Fruit fly (Drosophila melanogaster): ENCODE results near the gene Bdbt.

Gene Bdbt

DNA sequence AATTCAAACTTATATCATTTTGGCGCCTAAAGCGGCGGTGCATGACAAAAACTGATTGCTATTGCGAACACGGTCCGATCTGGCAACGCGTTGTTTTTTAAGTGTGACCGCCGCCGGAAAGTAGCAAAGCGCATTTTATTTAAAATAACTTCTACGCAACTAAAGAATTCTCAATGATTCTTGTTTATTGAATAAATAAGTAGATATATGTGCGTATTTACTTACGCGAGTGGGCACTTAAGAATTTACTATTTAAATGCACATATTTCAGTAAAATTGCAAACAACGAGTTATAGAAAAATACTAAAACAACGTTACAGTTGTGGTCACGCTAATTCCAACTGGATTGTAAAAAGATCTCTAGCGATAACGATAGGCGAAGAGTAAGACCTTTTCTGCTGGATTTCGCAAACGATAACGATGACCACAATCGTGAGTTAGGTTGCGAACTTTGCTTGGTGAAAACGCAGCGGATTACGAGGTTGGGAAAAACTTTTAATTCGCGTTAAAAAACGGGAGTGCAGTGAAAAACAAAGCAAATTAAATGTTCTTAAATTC, 37.4 kb upstream of the Bdbt start (continued):
- TF ChIP-seq Hr78 (GFP tag; optimal IDR thresholded peaks at IDR 0.05), result no peak
- no peak for TF ChIP-seq Drgx (GFP tag; IDR thresholded peaks at IDR 0.05)
- TF ChIP-seq CG2875 (GFP tag; optimal IDR thresholded peaks at IDR 0.05), result no peak
- TF ChIP-seq CG2712 (tag; optimal IDR thresholded peaks at IDR 0.05), result peak; percentile 18
- TF ChIP-seq pzg (GFP tag; optimal IDR thresholded peaks at IDR 0.05), result peak; percentile 85
- TF ChIP-seq zen (tag; optimal IDR thresholded peaks at IDR 0.05), result no peak
- no peak for TF ChIP-seq shn (GFP tag; optimal IDR thresholded peaks at IDR 0.05)
- TF ChIP-seq Opbp (GFP tag; IDR thresholded peaks at IDR 0.05; ENCODE audit: partially characterized antibody), result peak; percentile 53; the same call in 2 of the 3 replicates
- TF ChIP-seq B-H1 (GFP tag; IDR thresholded peaks at IDR 0.05), result no peak
- TF ChIP-seq Mrtf (GFP tag; IDR thresholded peaks at IDR 0.05), result no peak
- TF ChIP-seq zf30C (GFP tag; optimal IDR thresholded peaks at IDR 0.05), result no peak
- no peak for TF ChIP-seq jing (GFP tag; optimal IDR thresholded peaks at IDR 0.05)
- TF ChIP-seq CG15011 (GFP tag; optimal IDR thresholded peaks at IDR 0.05), result no peak
- TF ChIP-seq Dfd (GFP tag; optimal IDR thresholded peaks at IDR 0.05), result no peak
- no peak for TF ChIP-seq CG13123 (GFP tag; optimal IDR thresholded peaks at IDR 0.05)
- no peak for TF ChIP-seq cwo (GFP tag; optimal IDR thresholded peaks at IDR 0.05)
- no peak; the same call in 1 of the 2 replicates for TF ChIP-seq CG31441 (GFP tag; IDR thresholded peaks at IDR 0.05)
- no peak for TF ChIP-seq tup (GFP tag; optimal IDR thresholded peaks at IDR 0.05)
- no peak for TF ChIP-seq sisA (GFP tag; IDR thresholded peaks at IDR 0.05)
- TF ChIP-seq CG13624 (GFP tag; optimal IDR thresholded peaks at IDR 0.05), result no peak
- peak; percentile 94 for TF ChIP-seq Lhr (GFP tag; optimal IDR thresholded peaks at IDR 0.05)
- no peak for TF ChIP-seq sqz (GFP tag; optimal IDR thresholded peaks at IDR 0.05)
- TF ChIP-seq CG9817 (tag; optimal IDR thresholded peaks at IDR 0.05), result no peak
- TF ChIP-seq al (GFP tag; IDR thresholded peaks at IDR 0.05), result no peak
- TF ChIP-seq CG9437 (GFP tag; optimal IDR thresholded peaks at IDR 0.05), result peak; percentile 76
- TF ChIP-seq wek (GFP tag; optimal IDR thresholded peaks at IDR 0.05), result no peak
- no peak for TF ChIP-seq Dip2 (GFP tag; IDR thresholded peaks at IDR 0.05)
- TF ChIP-seq repo (GFP tag; optimal IDR thresholded peaks at IDR 0.05), result no peak
- no peak for TF ChIP-seq dysf (GFP tag; IDR thresholded peaks at IDR 0.05)
- TF ChIP-seq salm (tag; optimal IDR thresholded peaks at IDR 0.05), result no peak
- TF ChIP-seq Xrp1 (GFP tag; IDR thresholded peaks at IDR 0.05), result 0 out of 2 replicates have a peak, but pooled peaks have one; percentile 7
- no peak for TF ChIP-seq CG18476 (GFP tag; optimal IDR thresholded peaks at IDR 0.05)
- TF ChIP-seq CG3995 (GFP tag; optimal IDR thresholded peaks at IDR 0.05), result no peak
- TF ChIP-seq Dp (GFP tag; optimal IDR thresholded peaks at IDR 0.05), result peak; percentile 98
- TF ChIP-seq Trl (optimal IDR thresholded peaks at IDR 0.05), result no peak
- TF ChIP-seq Trl (GFP tag; optimal IDR thresholded peaks at IDR 0.05), result peak; percentile 6
- TF ChIP-seq ewg (GFP tag; optimal IDR thresholded peaks at IDR 0.05), result no peak
- peak; percentile 61; the same call in 2 of the 3 replicates for TF ChIP-seq knrl (GFP tag; IDR thresholded peaks at IDR 0.05; ENCODE audit: partially characterized antibody)
- TF ChIP-seq CG3407 (GFP tag; optimal IDR thresholded peaks at IDR 0.05), result no peak
- no peak for TF ChIP-seq kni (GFP tag; optimal IDR thresholded peaks at IDR 0.05)
- no peak for TF ChIP-seq CG33557 (GFP tag; optimal IDR thresholded peaks at IDR 0.05)
- no peak for TF ChIP-seq CG10959 (GFP tag; IDR thresholded peaks at IDR 0.05)
- TF ChIP-seq ato (GFP tag; IDR thresholded peaks at IDR 0.05; ENCODE audit: partially characterized antibody), result peak; percentile 68
- TF ChIP-seq CG12744 (GFP tag; optimal IDR thresholded peaks at IDR 0.05), result no peak
- peak; percentile 54; the same call in 2 of the 3 replicates for TF ChIP-seq CG16813 (GFP tag; IDR thresholded peaks at IDR 0.05; ENCODE audit: partially characterized antibody)
- TF ChIP-seq E2f2 (GFP tag; IDR thresholded peaks at IDR 0.05), result peak; percentile 98
- TF ChIP-seq Six4 (GFP tag; optimal IDR thresholded peaks at IDR 0.05), result peak; percentile 0
- no peak for TF ChIP-seq Adf1 (GFP tag; IDR thresholded peaks at IDR 0.05)
- no peak for TF ChIP-seq NFAT (GFP tag; IDR thresholded peaks at IDR 0.05)
- TF ChIP-seq CG6813 (GFP tag; optimal IDR thresholded peaks at IDR 0.05), result no peak
